Worm (Caenorhabditis elegans) whole organism, early embryonic: ENCODE measurements around the gene T16G1.6.

Experiments used
- ama-1 ChIP-seq: fragments of 150-350 bp; optimal IDR thresholded peaks from 2 replicates; lab custom pipeline; 2014
- ceh-13 ChIP-seq: fragments of 200-800 bp; sonication (Bioruptor generic); optimal IDR thresholded peaks from 2 replicates; lab custom pipeline; 2018; ENCODE audit warnings: mild to moderate bottlenecking, missing genetic modification characterization, missing compliant biosample characterization
- ceh-36 ChIP-seq: sonication (generic microtip); optimal IDR thresholded peaks from 2 replicates; lab custom pipeline; 2016; ENCODE audit warnings: missing genetic modification characterization, inconsistent platforms, missing compliant biosample characterization
- ets-7 ChIP-seq: sonication (generic microtip); optimal IDR thresholded peaks from 2 replicates; lab custom pipeline; 2016; ENCODE audit warnings: missing genotype, missing genetic modification characterization, missing compliant biosample characterization
- hmg-4 ChIP-seq: fragments of 200-800 bp; sonication (Bioruptor generic); optimal IDR thresholded peaks from 2 replicates; lab custom pipeline; 2018; ENCODE audit warnings: mild to moderate bottlenecking, missing genetic modification characterization, missing compliant biosample characterization
- sea-1 ChIP-seq: fragments of 200-800 bp; sonication (Bioruptor generic); conservative IDR thresholded peaks from 2 replicates; pipeline ENCODE4 v1.3.6; 2022; ENCODE audit warnings: missing genetic modification characterization, missing compliant biosample characterization
- tbx-11 ChIP-seq: fragments of 200-800 bp; sonication (Bioruptor generic); IDR thresholded peaks from 2 replicates; pipeline ENCODE4 v1.3.6; 2022; ENCODE audit warnings: missing genetic modification characterization, missing compliant biosample characterization
- tra-4 ChIP-seq: sonication (generic microtip); optimal IDR thresholded peaks from 2 replicates; lab custom pipeline; 2017; ENCODE audit warnings: missing genetic modification characterization, missing compliant biosample characterization

The T16G1.6 gene

ce11 chrV:12885860-12886259 is 51.1 kb downstream of the T16G1.6 start, which contains the start of gene glb-24:
TSS of gene glb-24 (minus strand) at chrV:12885960.
- TF ChIP-seq ama-1 (lab: Kevin White, UChicago) (no peak), sea-1 (GFP tag; lab: Robert Waterston, UW) (no peak), tra-4 (tag; lab: Kevin White, UChicago) (no peak), ceh-36 (no peak), ets-7 (tag; lab: Kevin White, UChicago) (no peak), hmg-4 (GFP tag; lab: Kevin White, UChicago) (no peak), ceh-13 (GFP tag; lab: Kevin White, UChicago) (no peak), tbx-11 (no peak)
